Fruit fly (Drosophila melanogaster) whole organism, embryonic: Measurements from ENCODE around the gene Tengl1.

Source experiments
- BtbVII ChIP-seq: fragments of 200-800 bp; sonication (Bioruptor generic); optimal IDR thresholded peaks from 3 replicates; lab custom pipeline; 2017; ENCODE audit warnings: missing biosample characterization, mild to moderate bottlenecking, missing genetic modification characterization
- CG11504 ChIP-seq: fragments of 200-800 bp; sonication (Bioruptor generic); optimal IDR thresholded peaks from 3 replicates; lab custom pipeline; 2019; ENCODE audit warnings: missing biosample characterization, mild to moderate bottlenecking, missing genetic modification characterization, moderate library complexity
- CG12155 ChIP-seq: fragments of 200-800 bp; sonication (Bioruptor generic); optimal IDR thresholded peaks from 3 replicates; lab custom pipeline; 2016; ENCODE audit warnings: missing biosample characterization, missing genetic modification characterization
- CG13894 ChIP-seq: fragments of 200-800 bp; sonication (Bioruptor generic); optimal IDR thresholded peaks from 3 replicates; lab custom pipeline; 2018; ENCODE audit warnings: missing biosample characterization, mild to moderate bottlenecking, missing genetic modification characterization, moderate library complexity
- CG5180 ChIP-seq: fragments of 200-800 bp; sonication (Bioruptor generic); optimal IDR thresholded peaks from 3 replicates; lab custom pipeline; 2017; ENCODE audit warnings: missing biosample characterization, missing genetic modification characterization, mild to moderate bottlenecking, moderate library complexity, missing genetic modification reagents
- Meics ChIP-seq: fragments of 200-800 bp; sonication (Bioruptor generic); optimal IDR thresholded peaks from 2 replicates; lab custom pipeline; 2017; ENCODE audit warnings: missing biosample characterization, mild to moderate bottlenecking, missing genetic modification characterization
- Myb ChIP-seq: fragments of 200-800 bp; sonication (Bioruptor generic); optimal IDR thresholded peaks from 2 replicates; lab custom pipeline; 2016; ENCODE audit warnings: missing biosample characterization, missing genetic modification characterization
- gcm2 ChIP-seq: fragments of 200-800 bp; sonication (Bioruptor generic); optimal IDR thresholded peaks from 2 replicates; lab custom pipeline; 2016; ENCODE audit warnings: missing biosample characterization, missing genetic modification characterization
- hkb ChIP-seq, 2 experiments: fragments of 200-800 bp in 1 of 2; fragments of >200 bp in 1 of 2; sonication (Bioruptor generic) in 1 of 2; IDR thresholded peaks in 1 of 2; optimal IDR thresholded peaks in 1 of 2; 2 replicates each; pipeline versions ENCODE4 v1.3.6 to Lab custom; 2017 to 2022; ENCODE audit warnings: missing biosample characterization in 1 of 2, missing genetic modification characterization in 1 of 2
- jumu ChIP-seq: fragments of 200-800 bp; sonication (Bioruptor generic); optimal IDR thresholded peaks from 3 replicates; lab custom pipeline; 2016; ENCODE audit warnings: missing biosample characterization, missing genetic modification characterization
- vvl ChIP-seq: fragments of 200-800 bp; sonication (Bioruptor generic); IDR thresholded peaks from 2 replicates; pipeline ENCODE4 v1.3.6; 2022; ENCODE audit warnings: missing biosample characterization, missing genetic modification characterization

- TF ChIP-seq jumu (GFP tag; lab: Kevin White, UChicago) (no peak), CG5180 (GFP tag; lab: Kevin White, UChicago) (no peak), Myb (GFP tag; lab: Kevin White, UChicago) (peak; percentile 98), hkb (optimal IDR thresholded peaks at IDR 0.05; lab: Kevin White, UChicago) (no peak), hkb (GFP tag; IDR thresholded peaks at IDR 0.05; lab: Robert Waterston, UW) (peak; percentile 9; the same call in 1 of the 2 replicates), CG11504 (tag; lab: Kevin White, UChicago) (no peak), gcm2 (GFP tag; lab: Kevin White, UChicago) (no peak), CG12155 (GFP tag; lab: Kevin White, UChicago) (no peak), Meics (GFP tag; lab: Kevin White, UChicago) (no peak), CG13894 (tag; lab: Kevin White, UChicago) (peak; percentile 21), BtbVII (GFP tag; lab: Kevin White, UChicago) (no peak), vvl (no peak)
These were observed 19.6 kb downstream of the Tengl1 start, which contains the start of gene papi for dm6 chr2L:2220573-2221332.
